Fruit fly (Drosophila melanogaster) whole organism, pupa: ENCODE results near the gene CG3534.

ENCODE experiments used
- CG10348 ChIP-seq: fragments of 200-800 bp; sonication (Bioruptor generic); IDR thresholded peaks from 2 replicates; pipeline ENCODE4 v1.3.6; 2022; ENCODE audit warnings: missing biosample characterization, missing genetic modification characterization
- CG14655 ChIP-seq: fragments of 200-800 bp; sonication (Bioruptor generic); optimal IDR thresholded peaks from 3 replicates; lab custom pipeline; 2017; ENCODE audit warnings: mild to moderate bottlenecking, missing biosample characterization, missing genetic modification reagents, missing genetic modification characterization
- CG17806 ChIP-seq: fragments of 200-800 bp; sonication (Bioruptor generic); optimal IDR thresholded peaks from 2 replicates; lab custom pipeline; 2018; ENCODE audit warnings: missing biosample characterization, mild to moderate bottlenecking, missing genetic modification characterization, moderate library complexity
- CG32121 ChIP-seq: fragments of 200-800 bp; sonication (Bioruptor generic); IDR thresholded peaks from 2 replicates; pipeline ENCODE4 v1.3.6; 2022; ENCODE audit warnings: missing biosample characterization, missing genetic modification characterization
- CG34367 ChIP-seq: fragments of 200-800 bp; sonication (Bioruptor generic); optimal IDR thresholded peaks from 2 replicates; lab custom pipeline; 2018; ENCODE audit warnings: missing biosample characterization, mild to moderate bottlenecking, missing genetic modification characterization
- CG4496 ChIP-seq: fragments of 200-800 bp; sonication (Bioruptor generic); IDR thresholded peaks from 3 replicates; pipeline ENCODE4 v1.3.6; 2022; ENCODE audit warnings: missing biosample characterization, missing genetic modification characterization
- CG8301 ChIP-seq: fragments of 200-800 bp; sonication (Bioruptor generic); optimal IDR thresholded peaks from 2 replicates; lab custom pipeline; 2018; ENCODE audit warnings: missing biosample characterization, mild to moderate bottlenecking, missing genetic modification characterization
- CG9948 ChIP-seq: fragments of 200-800 bp; sonication (Bioruptor generic); optimal IDR thresholded peaks from 2 replicates; lab custom pipeline; 2018; ENCODE audit warnings: missing biosample characterization, mild to moderate bottlenecking, missing genetic modification characterization, moderate library complexity
- EcR ChIP-seq: fragments of 200-800 bp; sonication (Bioruptor generic); optimal IDR thresholded peaks from 3 replicates; lab custom pipeline; 2019; ENCODE audit warnings: missing biosample characterization, missing genetic modification characterization, mild to moderate bottlenecking, moderate library complexity, missing genetic modification reagents
- Snoo ChIP-seq: fragments of 200-800 bp; sonication (Bioruptor generic); optimal IDR thresholded peaks from 3 replicates; lab custom pipeline; 2017; ENCODE audit warnings: missing biosample characterization, mild to moderate bottlenecking, missing genetic modification characterization, inconsistent platforms
- fd96Ca ChIP-seq: fragments of 200-800 bp; sonication (Bioruptor generic); IDR thresholded peaks from 3 replicates; pipeline ENCODE4 v1.3.6; 2022; ENCODE audit warnings: missing biosample characterization, missing genetic modification characterization
- gl ChIP-seq: fragments of 200-800 bp; sonication (Bioruptor generic); optimal IDR thresholded peaks from 2 replicates; lab custom pipeline; 2018; ENCODE audit warnings: missing biosample characterization, mild to moderate bottlenecking, missing genetic modification characterization
- rn ChIP-seq: fragments of 200-800 bp; sonication (Bioruptor generic); IDR thresholded peaks from 2 replicates; pipeline ENCODE4 v1.3.6; 2022; ENCODE audit warnings: missing biosample characterization, missing genetic modification characterization

DNA sequence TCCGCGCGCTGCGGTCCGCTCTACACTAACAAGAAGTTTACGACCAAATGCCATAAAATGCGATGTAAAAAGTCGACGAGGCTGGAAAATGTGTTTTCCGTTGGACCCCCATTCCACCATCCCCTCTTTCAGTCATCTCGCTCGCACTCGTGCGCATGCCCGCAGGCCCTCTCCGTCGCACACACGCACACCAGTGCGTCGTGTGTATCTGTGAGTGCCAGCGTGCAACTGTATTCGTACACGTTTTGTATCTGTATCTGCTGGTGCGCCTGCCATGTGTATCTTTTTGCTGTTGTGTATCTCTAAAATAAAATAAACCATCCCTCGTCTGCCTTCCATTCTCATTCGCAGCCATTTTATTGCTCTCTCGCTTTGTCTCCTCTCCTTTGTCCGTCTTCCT lies 36.0 kb upstream of the CG3534 start:
- TF ChIP-seq fd96Ca (GFP tag; lab: Robert Waterston, UW) (no peak), CG4496 (no peak), CG10348 (GFP tag; lab: Robert Waterston, UW) (no peak), CG9948 (no peak), Snoo (tag; lab: Kevin White, UChicago) (no peak), EcR (GFP tag; lab: Kevin White, UChicago) (no peak), rn (GFP tag; lab: Robert Waterston, UW) (no peak), CG17806 (no peak), CG8301 (tag; lab: Kevin White, UChicago) (no peak), CG14655 (GFP tag; lab: Kevin White, UChicago) (no peak), CG34367 (no peak), gl (tag; lab: Kevin White, UChicago) (no peak), CG32121 (GFP tag; lab: Robert Waterston, UW) (no peak)
